Fruit fly (Drosophila melanogaster): Measurements from ENCODE around the gene Ip259.

Gene Ip259

dm6 chr2L:10418981-10419380, 10.8 kb downstream of the Ip259 start, which contains the start of gene RfC3 (continued):
- no peak for TF ChIP-seq nom (GFP tag; optimal IDR thresholded peaks at IDR 0.05)
- no peak for TF ChIP-seq CG5953 (GFP tag; IDR thresholded peaks at IDR 0.05)
- TF ChIP-seq repo (GFP tag; optimal IDR thresholded peaks at IDR 0.05), result no peak
- TF ChIP-seq CG8944 (GFP tag; optimal IDR thresholded peaks at IDR 0.05), result no peak
- no peak for TF ChIP-seq peb (GFP tag; IDR thresholded peaks at IDR 0.05)
- no peak for TF ChIP-seq CG43689 (GFP tag; IDR thresholded peaks at IDR 0.05)
- TF ChIP-seq Nf-YB (GFP tag; optimal IDR thresholded peaks at IDR 0.05), result no peak
- no peak for TF ChIP-seq slbo (GFP tag; IDR thresholded peaks at IDR 0.05)
- TF ChIP-seq Xrp1 (GFP tag; IDR thresholded peaks at IDR 0.05), result no peak
- no peak for TF ChIP-seq jing (GFP tag; optimal IDR thresholded peaks at IDR 0.05)
- TF ChIP-seq HHEX (GFP tag; optimal IDR thresholded peaks at IDR 0.05), result no peak
- TF ChIP-seq danr (GFP tag; IDR thresholded peaks at IDR 0.05), result no peak
- no peak for TF ChIP-seq al (GFP tag; IDR thresholded peaks at IDR 0.05)
- no peak for TF ChIP-seq Atf6 (GFP tag; IDR thresholded peaks at IDR 0.05)
- no peak for TF ChIP-seq ken (GFP tag; IDR thresholded peaks at IDR 0.05)
- TF ChIP-seq chinmo (GFP tag; IDR thresholded peaks at IDR 0.05; ENCODE audit: partially characterized antibody), result peak; percentile 84; the same call in 1 of the 4 replicates
- TF ChIP-seq Adf1 (GFP tag; IDR thresholded peaks at IDR 0.05), result no peak
- TF ChIP-seq Dfd (GFP tag; optimal IDR thresholded peaks at IDR 0.05), result no peak
- peak; percentile 59; the same call in 2 of the 3 replicates for TF ChIP-seq knrl (GFP tag; IDR thresholded peaks at IDR 0.05; ENCODE audit: partially characterized antibody)
- no peak for TF ChIP-seq oc (tag; optimal IDR thresholded peaks at IDR 0.05)
- TF ChIP-seq Lpt (GFP tag; optimal IDR thresholded peaks at IDR 0.05), result no peak
- TF ChIP-seq ind (GFP tag; optimal IDR thresholded peaks at IDR 0.05), result no peak
- TF ChIP-seq CG1792 (GFP tag; optimal IDR thresholded peaks at IDR 0.05), result no peak
- peak; percentile 95 for TF ChIP-seq Dref (GFP tag; IDR thresholded peaks at IDR 0.05)
- no peak for TF ChIP-seq CG11723 (GFP tag; optimal IDR thresholded peaks at IDR 0.05)
- TF ChIP-seq Bdp1 (GFP tag; optimal IDR thresholded peaks at IDR 0.05), result no peak
- no peak for TF ChIP-seq eyg (GFP tag; optimal IDR thresholded peaks at IDR 0.05)
- TF ChIP-seq CG4820 (GFP tag; optimal IDR thresholded peaks at IDR 0.05), result no peak
- no peak for TF ChIP-seq lilli (GFP tag; optimal IDR thresholded peaks at IDR 0.05)
- no peak for TF ChIP-seq hth (optimal IDR thresholded peaks at IDR 0.05)
- no peak for TF ChIP-seq crc (GFP tag; optimal IDR thresholded peaks at IDR 0.05)
- TF ChIP-seq Neu2 (GFP tag; optimal IDR thresholded peaks at IDR 0.05; ENCODE audit: borderline replicate concordance), result no peak
- TF ChIP-seq D19B (GFP tag; optimal IDR thresholded peaks at IDR 0.05), result no peak
- peak; percentile 94 for TF ChIP-seq nerfin-2 (GFP tag; IDR thresholded peaks at IDR 0.05; ENCODE audit: partially characterized antibody)
- no peak for TF ChIP-seq CG17912 (GFP tag; optimal IDR thresholded peaks at IDR 0.05)
- no peak for TF ChIP-seq dan (GFP tag; IDR thresholded peaks at IDR 0.05)
- no peak for TF ChIP-seq psq (GFP tag; optimal IDR thresholded peaks at IDR 0.05)
- no peak for TF ChIP-seq ssp (GFP tag; IDR thresholded peaks at IDR 0.05)
- TF ChIP-seq Dp (GFP tag; optimal IDR thresholded peaks at IDR 0.05), result peak; percentile 92
- no peak for TF ChIP-seq Hey (tag; optimal IDR thresholded peaks at IDR 0.05)
- no peak for TF ChIP-seq CG12299 (tag; optimal IDR thresholded peaks at IDR 0.05)
- no peak for TF ChIP-seq Lim3 (GFP tag; IDR thresholded peaks at IDR 0.05)
- no peak for TF ChIP-seq CG9797 (GFP tag; optimal IDR thresholded peaks at IDR 0.05)
- TF ChIP-seq CG14014 (GFP tag; IDR thresholded peaks at IDR 0.05), result no peak
- TF ChIP-seq wek (GFP tag; optimal IDR thresholded peaks at IDR 0.05), result no peak
- TF ChIP-seq Hr78 (GFP tag; optimal IDR thresholded peaks at IDR 0.05), result peak in 1 of 2 experiments; percentile 93
- no peak for TF ChIP-seq bcd (GFP tag; optimal IDR thresholded peaks at IDR 0.05)
- TF ChIP-seq MBD-R2 (GFP tag; IDR thresholded peaks at IDR 0.05), result peak; percentile 51; the same call in 1 of the 2 replicates
- no peak for TF ChIP-seq grau (tag; optimal IDR thresholded peaks at IDR 0.05)
- TF ChIP-seq Asciz (GFP tag; optimal IDR thresholded peaks at IDR 0.05), result no peak
- no peak for TF ChIP-seq ttk (GFP tag; IDR thresholded peaks at IDR 0.05)
- TF ChIP-seq CG31224 (GFP tag; IDR thresholded peaks at IDR 0.05), result no peak
- no peak for TF ChIP-seq CG42726 (GFP tag; IDR thresholded peaks at IDR 0.05; ENCODE audit: partially characterized antibody)
